Worm (Caenorhabditis elegans) whole organism, L4 larva: ENCODE measurements around the gene nasp-1.

Experiments
- ces-1 ChIP-seq: fragments of 150-350 bp; sonication (generic microtip); optimal IDR thresholded peaks from 4 replicates; lab custom pipeline; 2014; ENCODE audit warnings: missing biosample characterization, missing genetic modification reagents, missing genetic modification characterization
- lim-7 ChIP-seq: fragments of 200-800 bp; sonication (Bioruptor generic); IDR thresholded peaks from 2 replicates; pipeline ENCODE4 v1.3.6; 2022; ENCODE audit warnings: missing genetic modification characterization, missing compliant biosample characterization
- lin-13 ChIP-seq: fragments of 150-350 bp; optimal IDR thresholded peaks from 2 replicates; lab custom pipeline; 2014; ENCODE audit warnings: missing biosample characterization, missing genetic modification reagents, missing genetic modification characterization
- nhr-11 ChIP-seq: fragments of 150-350 bp; optimal IDR thresholded peaks from 2 replicates; lab custom pipeline; 2014; ENCODE audit warnings: missing biosample characterization, missing genetic modification characterization
- unc-39 ChIP-seq: sonication (generic microtip); optimal IDR thresholded peaks from 2 replicates; lab custom pipeline; 2017; ENCODE audit warnings: missing biosample characterization, missing genetic modification characterization

- TF ChIP-seq unc-39 (tag; lab: Kevin White, UChicago) (no peak), lin-13 (no peak), lim-7 (GFP tag; lab: Robert Waterston, UW) (no peak), ces-1 (GFP tag; lab: Kevin White, UChicago) (no peak), nhr-11 (no peak)
Measured at ce11 chrII:11088137-11088536, 18.3 kb upstream of the nasp-1 start.
